Worm (Caenorhabditis elegans) whole organism, L2 larva: ENCODE results near the gene mltn-3.

Experiments used
- C34F6.9 ChIP-seq: fragments of 150-350 bp; optimal IDR thresholded peaks from 2 replicates; lab custom pipeline; 2014; ENCODE audit warnings: missing biosample characterization, missing genetic modification characterization
- F13H6.1 ChIP-seq: sonication (generic microtip); optimal IDR thresholded peaks from 2 replicates; lab custom pipeline; 2016; ENCODE audit warnings: missing genetic modification characterization, missing compliant biosample characterization
- R02D3.7 ChIP-seq: fragments of 150-350 bp; optimal IDR thresholded peaks from 2 replicates; lab custom pipeline; 2014; ENCODE audit warnings: missing biosample characterization, missing genetic modification characterization
- Y55F3AM.14 ChIP-seq: fragments of 200-800 bp; sonication (Bioruptor generic); optimal IDR thresholded peaks from 2 replicates; lab custom pipeline; 2018; ENCODE audit warnings: mild to moderate bottlenecking, missing genetic modification characterization, missing compliant biosample characterization
- ZK546.5 ChIP-seq: sonication (generic microtip); optimal IDR thresholded peaks from 2 replicates; lab custom pipeline; 2017; ENCODE audit warnings: missing biosample characterization, missing genetic modification characterization
- alr-1 ChIP-seq: fragments of 150-350 bp; optimal IDR thresholded peaks from 2 replicates; lab custom pipeline; 2014; ENCODE audit warnings: missing biosample characterization, missing genetic modification characterization
- aly-2 ChIP-seq: fragments of 150-350 bp; optimal IDR thresholded peaks from 2 replicates; lab custom pipeline; 2014; ENCODE audit warnings: missing biosample characterization, missing genetic modification characterization
- ama-1 ChIP-seq: fragments of 150-350 bp; optimal IDR thresholded peaks from 2 replicates; lab custom pipeline; 2018; ENCODE audit warnings: inconsistent platforms
- blmp-1 ChIP-seq: sonication (generic microtip); optimal IDR thresholded peaks from 2 replicates; lab custom pipeline; 2017; ENCODE audit warnings: missing genetic modification characterization, mild to moderate bottlenecking, missing compliant biosample characterization, antibody characterized with exemption, moderate library complexity; ENCODE audit not compliant: insufficient read depth
- ceh-16 ChIP-seq: fragments of 150-350 bp; optimal IDR thresholded peaks from 2 replicates; lab custom pipeline; 2014; ENCODE audit warnings: missing biosample characterization, missing genetic modification characterization
- ceh-82 ChIP-seq: fragments of 150-350 bp; optimal IDR thresholded peaks from 2 replicates; lab custom pipeline; 2014; ENCODE audit warnings: missing biosample characterization, missing genetic modification characterization
- crh-2 ChIP-seq: sonication (generic microtip); optimal IDR thresholded peaks from 2 replicates; lab custom pipeline; 2017; ENCODE audit warnings: missing biosample characterization, missing genetic modification characterization
- dmd-4 ChIP-seq: sonication (generic microtip); optimal IDR thresholded peaks from 2 replicates; lab custom pipeline; 2017; ENCODE audit warnings: missing biosample characterization, missing genetic modification characterization
- egl-27 ChIP-seq: sonication (generic microtip); optimal IDR thresholded peaks from 3 replicates; lab custom pipeline; 2017; ENCODE audit warnings: missing biosample characterization, missing genetic modification reagents, missing genetic modification characterization
- elt-1 ChIP-seq: fragments of 150-350 bp; optimal IDR thresholded peaks from 2 replicates; lab custom pipeline; 2014; ENCODE audit warnings: missing biosample characterization, missing genetic modification characterization
- elt-3 ChIP-seq: sonication (generic microtip); optimal IDR thresholded peaks from 2 replicates; lab custom pipeline; 2017; ENCODE audit warnings: missing biosample characterization, missing genetic modification characterization
- fos-1 ChIP-seq: fragments of 150-350 bp; optimal IDR thresholded peaks from 2 replicates; lab custom pipeline; 2014; ENCODE audit warnings: missing biosample characterization, missing genetic modification characterization
- gmeb-1 ChIP-seq: fragments of 150-350 bp; optimal IDR thresholded peaks from 2 replicates; lab custom pipeline; 2014; ENCODE audit warnings: missing biosample characterization, missing genetic modification characterization
- lin-11 ChIP-seq: fragments of 150-350 bp; sonication (generic microtip); optimal IDR thresholded peaks from 2 replicates; lab custom pipeline; 2014; ENCODE audit warnings: missing biosample characterization, missing genetic modification characterization, inconsistent platforms, mixed read lengths
- lin-13 ChIP-seq: fragments of 150-350 bp; optimal IDR thresholded peaks from 2 replicates; lab custom pipeline; 2014; ENCODE audit warnings: missing biosample characterization, missing genetic modification reagents, missing genetic modification characterization
- lin-39 ChIP-seq: fragments of 150-350 bp; optimal IDR thresholded peaks from 2 replicates; lab custom pipeline; 2014; ENCODE audit warnings: missing biosample characterization, missing genetic modification reagents, missing genetic modification characterization
- lsy-2 ChIP-seq, 2 experiments: fragments of 150-350 bp in 1 of 2; sonication (generic microtip) in 1 of 2; optimal IDR thresholded peaks; 2 replicates each; lab custom pipeline; 2014 to 2017; ENCODE audit warnings: missing biosample characterization in 2 of 2, missing genetic modification characterization in 2 of 2
- mab-5 ChIP-seq: fragments of 150-350 bp; optimal IDR thresholded peaks from 2 replicates; lab custom pipeline; 2014; ENCODE audit warnings: missing biosample characterization, missing genetic modification characterization
- mbf-1 ChIP-seq: sonication (generic microtip); optimal IDR thresholded peaks from 2 replicates; lab custom pipeline; 2017; ENCODE audit warnings: missing biosample characterization, missing genetic modification characterization
- mdl-1 ChIP-seq, 2 experiments: fragments of 150-350 bp in 1 of 2; sonication (generic microtip) in 1 of 2; optimal IDR thresholded peaks; 2 replicates each; lab custom pipeline; 2017; ENCODE audit warnings: missing biosample characterization in 2 of 2, missing genetic modification characterization in 2 of 2
- nhr-10 ChIP-seq: sonication (generic microtip); optimal IDR thresholded peaks from 2 replicates; lab custom pipeline; 2017; ENCODE audit warnings: missing biosample characterization, missing genetic modification characterization
- nhr-11 ChIP-seq: fragments of 150-350 bp; optimal IDR thresholded peaks from 2 replicates; lab custom pipeline; 2014; ENCODE audit warnings: missing biosample characterization, missing genetic modification characterization
- nhr-12 ChIP-seq: fragments of 150-350 bp; optimal IDR thresholded peaks from 2 replicates; lab custom pipeline; 2014; ENCODE audit warnings: missing biosample characterization, missing genetic modification characterization
- nhr-129 ChIP-seq: fragments of 150-350 bp; optimal IDR thresholded peaks from 2 replicates; lab custom pipeline; 2014; ENCODE audit warnings: missing biosample characterization, missing genetic modification characterization
- nhr-21 ChIP-seq: fragments of 150-350 bp; optimal IDR thresholded peaks from 2 replicates; lab custom pipeline; 2014; ENCODE audit warnings: missing biosample characterization, missing genetic modification characterization
- nhr-23 ChIP-seq: fragments of 150-350 bp; optimal IDR thresholded peaks from 2 replicates; lab custom pipeline; 2014; ENCODE audit warnings: missing biosample characterization, missing genetic modification reagents, missing genetic modification characterization
- nhr-237 ChIP-seq: fragments of 150-350 bp; optimal IDR thresholded peaks from 2 replicates; lab custom pipeline; 2014; ENCODE audit warnings: missing biosample characterization, missing genetic modification characterization
- nhr-25 ChIP-seq: fragments of 150-350 bp; sonication (generic microtip); optimal IDR thresholded peaks from 3 replicates; lab custom pipeline; 2014; ENCODE audit warnings: missing biosample characterization, missing genetic modification characterization
- nhr-6 ChIP-seq: fragments of 150-350 bp; optimal IDR thresholded peaks from 2 replicates; lab custom pipeline; 2014; ENCODE audit warnings: missing biosample characterization, missing genetic modification characterization
- nhr-77 ChIP-seq: fragments of 150-350 bp; optimal IDR thresholded peaks from 2 replicates; lab custom pipeline; 2014; ENCODE audit warnings: missing biosample characterization, missing genetic modification characterization
- peb-1 ChIP-seq: fragments of 150-350 bp; optimal IDR thresholded peaks from 2 replicates; lab custom pipeline; 2014; ENCODE audit warnings: missing biosample characterization, missing genetic modification characterization
- sem-4 ChIP-seq: fragments of 150-350 bp; optimal IDR thresholded peaks from 2 replicates; lab custom pipeline; 2014; ENCODE audit warnings: missing biosample characterization, missing genetic modification reagents, missing genetic modification characterization
- skn-1 ChIP-seq: sonication (generic microtip); optimal IDR thresholded peaks from 2 replicates; lab custom pipeline; 2017; ENCODE audit warnings: missing biosample characterization, missing genetic modification characterization
- sma-3 ChIP-seq: sonication (generic microtip); optimal IDR thresholded peaks from 2 replicates; lab custom pipeline; 2016; ENCODE audit warnings: missing genetic modification reagents, missing genetic modification characterization, missing compliant biosample characterization
- sma-9 ChIP-seq, 2 experiments: fragments of 150-350 bp in 1 of 2; sonication (generic microtip) in 1 of 2; optimal IDR thresholded peaks; 2 replicates each; lab custom pipeline; 2014 to 2016; ENCODE audit warnings: missing genetic modification characterization in 2 of 2, mild to moderate bottlenecking in 1 of 2, missing biosample characterization in 1 of 2, missing compliant biosample characterization in 1 of 2, missing genetic modification reagents in 1 of 2, moderate library complexity in 1 of 2
- snpc-4 ChIP-seq: fragments of 150-350 bp; optimal IDR thresholded peaks from 2 replicates; lab custom pipeline; 2014; ENCODE audit warnings: missing biosample characterization, missing genetic modification characterization
- unc-39 ChIP-seq: fragments of 150-350 bp; optimal IDR thresholded peaks from 2 replicates; lab custom pipeline; 2014; ENCODE audit warnings: missing biosample characterization, missing genetic modification characterization
- unc-55 ChIP-seq: fragments of 150-350 bp; sonication (generic microtip); optimal IDR thresholded peaks from 3 replicates; lab custom pipeline; 2014; ENCODE audit warnings: missing biosample characterization, missing genetic modification reagents, missing genetic modification characterization
- unc-62 ChIP-seq: fragments of 150-350 bp; optimal IDR thresholded peaks from 2 replicates; lab custom pipeline; 2014; ENCODE audit warnings: missing biosample characterization, missing genetic modification reagents, missing genetic modification characterization
- zag-1 ChIP-seq: fragments of 150-350 bp; optimal IDR thresholded peaks from 2 replicates; lab custom pipeline; 2014; ENCODE audit warnings: missing biosample characterization, missing genetic modification characterization
- ztf-1 ChIP-seq: fragments of 200-800 bp; sonication (Bioruptor generic); conservative IDR thresholded peaks from 2 replicates; pipeline ENCODE4 v1.3.6; 2022; ENCODE audit warnings: missing genetic modification characterization, missing compliant biosample characterization
- ztf-11 ChIP-seq: sonication (generic microtip); optimal IDR thresholded peaks from 2 replicates; lab custom pipeline; 2017; ENCODE audit warnings: missing biosample characterization, missing genetic modification characterization
- ztf-4 ChIP-seq: fragments of 150-350 bp; optimal IDR thresholded peaks from 2 replicates; lab custom pipeline; 2014; ENCODE audit warnings: missing biosample characterization, missing genetic modification characterization

The mltn-3 gene

DNA sequence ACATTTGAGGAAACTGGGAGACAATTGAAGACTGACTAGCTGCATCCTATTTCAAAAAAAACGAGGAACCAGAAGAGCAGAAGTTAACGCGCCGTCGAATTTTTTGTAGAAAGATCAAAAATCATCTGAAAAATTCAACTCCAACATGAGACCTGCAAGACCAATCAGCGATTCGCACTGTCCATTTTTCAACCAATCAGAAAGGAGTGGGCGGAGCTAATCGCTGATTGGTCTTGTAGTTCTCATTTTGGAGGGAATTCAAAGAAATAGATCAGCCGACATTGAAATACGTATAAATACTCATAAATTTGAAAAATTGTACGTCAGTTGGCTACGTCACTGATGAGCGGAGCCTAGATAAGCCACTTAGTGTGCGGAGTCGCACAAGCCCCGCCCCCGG is 8.5 kb upstream of the mltn-3 start:
- no peak for TF ChIP-seq dmd-4 (tag; lab: Kevin White, UChicago)
- no peak for TF ChIP-seq ZK546.5 (tag; lab: Kevin White, UChicago)
- no peak for TF ChIP-seq sma-3 (GFP tag; lab: Kevin White, UChicago)
- no peak for TF ChIP-seq gmeb-1 (tag; lab: Kevin White, UChicago)
- TF ChIP-seq, all 48 proteins: peak for 0

DNA sequence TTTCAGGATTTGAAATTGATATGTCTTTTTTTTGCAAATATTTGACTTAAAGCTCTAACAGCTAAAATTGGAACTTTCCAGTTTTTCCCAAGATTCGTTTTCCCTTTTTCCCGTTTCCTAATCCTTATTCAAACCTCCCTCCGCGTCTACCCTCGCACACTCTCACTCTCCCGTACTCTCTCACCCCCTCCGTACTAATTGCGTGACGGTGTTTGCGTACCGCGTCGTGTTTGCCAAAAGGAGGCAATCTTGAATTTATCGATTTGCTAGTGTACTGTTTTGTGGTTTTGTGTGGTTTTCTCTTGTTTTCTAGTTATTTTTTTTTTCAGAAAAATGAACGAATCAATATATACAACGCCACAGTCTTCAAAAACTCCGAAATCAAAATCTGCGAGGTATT is 7.5 kb upstream of the mltn-3 start, which contains the start of gene citk-1:
TSS of gene citk-1 (plus strand) at position 323 of the 400 bp plus-strand sequence.
- TF ChIP-seq egl-27 = peak; percentile 36
- TF ChIP-seq crh-2 = no peak
- no peak for TF ChIP-seq nhr-237 (tag; lab: Kevin White, UChicago)
- peak; percentile 84 for TF ChIP-seq C34F6.9 (tag; lab: Kevin White, UChicago)
- no peak for TF ChIP-seq nhr-11
- no peak for TF ChIP-seq elt-1 (tag; lab: Kevin White, UChicago)
- TF ChIP-seq ama-1 (lab: Kevin White, UChicago) = no peak
- TF ChIP-seq peb-1 = no peak
- TF ChIP-seq lin-13 (GFP tag; lab: Kevin White, UChicago) = no peak
- no peak for TF ChIP-seq nhr-10 (tag; lab: Kevin White, UChicago)
- TF ChIP-seq ZK546.5 (tag; lab: Kevin White, UChicago) = no peak
- no peak for TF ChIP-seq nhr-77 (tag; lab: Kevin White, UChicago)
- TF ChIP-seq snpc-4 (tag; lab: Kevin White, UChicago) = peak; percentile 68
- no peak for TF ChIP-seq ceh-82 (tag; lab: Kevin White, UChicago)
- peak; percentile 50 for TF ChIP-seq sma-3 (GFP tag; lab: Kevin White, UChicago)
- no peak for TF ChIP-seq skn-1
- no peak for TF ChIP-seq mbf-1 (tag; lab: Kevin White, UChicago)
- no peak for TF ChIP-seq nhr-25
- TF ChIP-seq mdl-1 (tag; optimal IDR thresholded peaks at IDR 0.05; lab: Kevin White, UChicago) = no peak
- TF ChIP-seq unc-62 (GFP tag; lab: Kevin White, UChicago) = no peak
- no peak for TF ChIP-seq alr-1 (tag; lab: Kevin White, UChicago)
- TF ChIP-seq nhr-6 (tag; lab: Kevin White, UChicago) = no peak
- TF ChIP-seq fos-1 (tag; lab: Kevin White, UChicago) = no peak
- TF ChIP-seq gmeb-1 (tag; lab: Kevin White, UChicago) = peak; percentile 97
- TF ChIP-seq ceh-16 (tag; lab: Kevin White, UChicago) = no peak
- no peak for TF ChIP-seq unc-39
- no peak for TF ChIP-seq ztf-11 (tag; lab: Kevin White, UChicago)
- TF ChIP-seq blmp-1 = peak; percentile 37
- TF ChIP-seq dmd-4 (tag; lab: Kevin White, UChicago) = no peak
- no peak for TF ChIP-seq R02D3.7 (tag; lab: Kevin White, UChicago)
- TF ChIP-seq elt-3 (tag; lab: Kevin White, UChicago) = no peak
- TF ChIP-seq mab-5 (tag; lab: Kevin White, UChicago) = peak; percentile 46
- TF ChIP-seq nhr-129 (tag; lab: Kevin White, UChicago) = peak; percentile 87
- TF ChIP-seq nhr-21 = no peak
- TF ChIP-seq ztf-1 (GFP tag; lab: Robert Waterston, UW) = no peak
- TF ChIP-seq sem-4 (tag; lab: Kevin White, UChicago) = no peak
- peak; percentile 56 for TF ChIP-seq sma-9 (GFP tag; optimal IDR thresholded peaks at IDR 0.05; lab: Kevin White, UChicago)
- TF ChIP-seq sma-9 (tag; optimal IDR thresholded peaks at IDR 0.05; lab: Kevin White, UChicago) = no peak
- peak; percentile 71 for TF ChIP-seq lin-11 (tag; lab: Kevin White, UChicago)
- TF ChIP-seq lin-39 (tag; lab: Kevin White, UChicago) = no peak
- peak; percentile 63 for TF ChIP-seq F13H6.1 (tag; lab: Kevin White, UChicago)
- no peak for TF ChIP-seq aly-2 (tag; lab: Kevin White, UChicago)
- no peak for TF ChIP-seq zag-1 (tag; lab: Kevin White, UChicago)
- peak; percentile 92 for TF ChIP-seq unc-55 (GFP tag; lab: Kevin White, UChicago)
- peak in 1 of 2 experiments; percentile 52 for TF ChIP-seq lsy-2 (tag; optimal IDR thresholded peaks at IDR 0.05; lab: Kevin White, UChicago)
- no peak for TF ChIP-seq nhr-12
- no peak for TF ChIP-seq ztf-4 (tag; lab: Kevin White, UChicago)
- no peak for TF ChIP-seq nhr-23
- TF ChIP-seq Y55F3AM.14 = no peak
